Worm (Caenorhabditis elegans) whole organism, dauer: ENCODE data around the gene Y62H9A.16.
"Not testable (repeated sequence)": the region's sequence is repeated elsewhere in the genome, so short reads cannot be mapped to it uniquely, and the experiment has no call there.

Experiments used
- unc-62 ChIP-seq: sonication (generic microtip); optimal IDR thresholded peaks from 2 replicates; lab custom pipeline; 2017; ENCODE audit warnings: missing biosample characterization, missing genetic modification reagents, missing genetic modification characterization

Gene Y62H9A.16

ce11 chrX:11948184-11948894, 30.2 kb downstream of the Y62H9A.16 start, which contains the start of gene lsd-1:
lsd-1 (plus strand) TSS chrX:11948844.
- TF ChIP-seq unc-62 (GFP tag; lab: Kevin White, UChicago): no peak

ce11 chrX:11952129-11952528, 34.0 kb downstream of the Y62H9A.16 start:
- TF ChIP-seq unc-62 (GFP tag; lab: Kevin White, UChicago): no peak

- TF ChIP-seq unc-62 (GFP tag; lab: Kevin White, UChicago): no peak
Observed at ce11 chrX:11953229-11953628, 35.1 kb downstream of the Y62H9A.16 start, which contains the start of gene T08D10.4. T08D10.4 (minus strand) TSS chrX:11953329.

- no peak for TF ChIP-seq unc-62 (GFP tag; lab: Kevin White, UChicago)
Observed at ce11 chrX:11955125-11955524, 37.0 kb downstream of the Y62H9A.16 start, which contains the start of gene T08D10.3. T08D10.3 (plus strand) TSS chrX:11955425.

ce11 chrX:11957246-11957645, 39.2 kb downstream of the Y62H9A.16 start, which contains the start of gene T08D10.5:
T08D10.5 (plus strand) TSS chrX:11957546.
- no peak for TF ChIP-seq unc-62 (GFP tag; lab: Kevin White, UChicago)

- TF ChIP-seq unc-62 (GFP tag; lab: Kevin White, UChicago): no peak
Observed at ce11 chrX:11959838-11960237, 41.7 kb downstream of the Y62H9A.16 start, which contains the start of gene C49F5.8. C49F5.8 (plus strand) TSS chrX:11960138.

- TF ChIP-seq unc-62 (GFP tag; lab: Kevin White, UChicago): not testable (repeated sequence)
Observed at ce11 chrX:11961103-11961502, 43.0 kb downstream of the Y62H9A.16 start, which contains the start of gene C49F5.13. C49F5.13 (plus strand) TSS chrX:11961403.

ce11 chrX:11962050-11962788, 44.1 kb downstream of the Y62H9A.16 start:
- TF ChIP-seq unc-62 (GFP tag; lab: Kevin White, UChicago): no peak

- TF ChIP-seq unc-62 (GFP tag; lab: Kevin White, UChicago): no peak
Observed at ce11 chrX:11963659-11964058, 45.6 kb downstream of the Y62H9A.16 start.

ce11 chrX:11964555-11964954, 46.5 kb downstream of the Y62H9A.16 start:
- TF ChIP-seq unc-62 (GFP tag; lab: Kevin White, UChicago): no peak

ce11 chrX:11965163-11965562, 47.1 kb downstream of the Y62H9A.16 start:
- TF ChIP-seq unc-62 (GFP tag; lab: Kevin White, UChicago): no peak

ce11 chrX:11965663-11966304, 47.7 kb downstream of the Y62H9A.16 start, which contains the start of gene sams-1:
sams-1 (plus strand) TSS chrX:11965962.
- no peak for TF ChIP-seq unc-62 (GFP tag; lab: Kevin White, UChicago)

ce11 chrX:11967034-11967433, 48.9 kb downstream of the Y62H9A.16 start:
- no peak for TF ChIP-seq unc-62 (GFP tag; lab: Kevin White, UChicago)

ce11 chrX:11968024-11968598, 50.0 kb downstream of the Y62H9A.16 start:
- no peak for TF ChIP-seq unc-62 (GFP tag; lab: Kevin White, UChicago)

- TF ChIP-seq unc-62 (GFP tag; lab: Kevin White, UChicago): no peak
Observed at ce11 chrX:11969085-11969484, 51.0 kb downstream of the Y62H9A.16 start.
